Fruit fly (Drosophila melanogaster) whole organism, pupa: ENCODE data around the gene CG2126.

Source experiments
- CG34367 ChIP-seq: fragments of 200-800 bp; sonication (Bioruptor generic); optimal IDR thresholded peaks from 2 replicates; lab custom pipeline; 2018; ENCODE audit warnings: missing biosample characterization, mild to moderate bottlenecking, missing genetic modification characterization
- EcR ChIP-seq: fragments of 200-800 bp; sonication (Bioruptor generic); optimal IDR thresholded peaks from 3 replicates; lab custom pipeline; 2019; ENCODE audit warnings: missing biosample characterization, missing genetic modification characterization, mild to moderate bottlenecking, moderate library complexity, missing genetic modification reagents

dm6 chr3R:31805228-31805738 is 28.8 kb upstream of the CG2126 start, which contains the start of the genes CG42233 and CG1971:
- no peak for TF ChIP-seq EcR (GFP tag; lab: Kevin White, UChicago)
- TF ChIP-seq CG34367, result no peak
